Fruit fly (Drosophila melanogaster) whole organism, adult: ENCODE measurements around the gene CG42238.

Experiments
- CG11617 ChIP-seq: fragments of 200-800 bp; sonication (Bioruptor generic); optimal IDR thresholded peaks from 2 replicates; lab custom pipeline; 2017; ENCODE audit warnings: mild to moderate bottlenecking, missing biosample characterization, missing genetic modification reagents, missing genetic modification characterization
- CG12768 ChIP-seq: fragments of 200-800 bp; sonication (Bioruptor generic); optimal IDR thresholded peaks from 2 replicates; lab custom pipeline; 2017; ENCODE audit warnings: missing biosample characterization, missing genetic modification characterization, mild to moderate bottlenecking, moderate library complexity, missing genetic modification reagents
- CG14711 ChIP-seq: fragments of 200-800 bp; sonication (Bioruptor generic); optimal IDR thresholded peaks from 2 replicates; lab custom pipeline; 2018; ENCODE audit warnings: missing biosample characterization, mild to moderate bottlenecking, missing genetic modification characterization, moderate library complexity
- CG1620 ChIP-seq: fragments of 200-800 bp; sonication (Bioruptor generic); optimal IDR thresholded peaks from 2 replicates; lab custom pipeline; 2016; ENCODE audit warnings: missing biosample characterization, missing genetic modification characterization
- CG33017 ChIP-seq: fragments of 200-800 bp; sonication (Bioruptor generic); optimal IDR thresholded peaks from 2 replicates; lab custom pipeline; 2018; ENCODE audit warnings: missing biosample characterization, mild to moderate bottlenecking, missing genetic modification characterization, moderate library complexity
- CG5204 ChIP-seq: fragments of 200-800 bp; sonication (Bioruptor generic); optimal IDR thresholded peaks from 2 replicates; lab custom pipeline; 2016; ENCODE audit warnings: missing biosample characterization, missing genetic modification characterization
- CG7045 ChIP-seq: fragments of 200-800 bp; sonication (Bioruptor generic); optimal IDR thresholded peaks from 2 replicates; lab custom pipeline; 2017; ENCODE audit warnings: missing biosample characterization, mild to moderate bottlenecking, missing genetic modification characterization
- CG7101 ChIP-seq: fragments of 200-800 bp; sonication (Bioruptor generic); optimal IDR thresholded peaks from 2 replicates; lab custom pipeline; 2018; ENCODE audit warnings: missing biosample characterization, mild to moderate bottlenecking, missing genetic modification characterization, moderate library complexity
- Clk ChIP-seq: fragments of 200-800 bp; sonication (Bioruptor generic); optimal IDR thresholded peaks from 2 replicates; lab custom pipeline; 2017; ENCODE audit warnings: missing biosample characterization, missing genetic modification characterization
- Crg-1 ChIP-seq: fragments of 200-800 bp; sonication (Bioruptor generic); optimal IDR thresholded peaks from 2 replicates; lab custom pipeline; 2016; ENCODE audit warnings: missing biosample characterization, missing genetic modification characterization
- Hr96 ChIP-seq: fragments of 200-800 bp; sonication (Bioruptor generic); optimal IDR thresholded peaks from 2 replicates; lab custom pipeline; 2016; ENCODE audit warnings: missing biosample characterization, missing genetic modification characterization
- Mnt ChIP-seq: fragments of 200-800 bp; sonication (Bioruptor generic); optimal IDR thresholded peaks from 2 replicates; lab custom pipeline; 2016; ENCODE audit warnings: missing biosample characterization, mild to moderate bottlenecking, missing genetic modification characterization
- bab1 ChIP-seq: fragments of 200-800 bp; sonication (Bioruptor generic); optimal IDR thresholded peaks from 3 replicates; lab custom pipeline; 2019; ENCODE audit warnings: missing biosample characterization, mild to moderate bottlenecking, missing genetic modification characterization, moderate library complexity
- cic ChIP-seq: fragments of 200-800 bp; sonication (Bioruptor generic); optimal IDR thresholded peaks from 2 replicates; lab custom pipeline; 2017; ENCODE audit warnings: missing biosample characterization, mild to moderate bottlenecking, missing genetic modification characterization, moderate library complexity
- cnc ChIP-seq, 2 experiments: fragments of >200 bp; optimal IDR thresholded peaks; 2 replicates each; lab custom pipeline; 2017
- kay ChIP-seq: fragments of 200-800 bp; sonication (Bioruptor generic); peaks from one replicate; lab custom pipeline; 2016; ENCODE audit warnings: missing biosample characterization, missing genetic modification characterization, borderline replicate concordance
- ovo ChIP-seq: fragments of 200-800 bp; sonication (Bioruptor generic); optimal IDR thresholded peaks from 2 replicates; lab custom pipeline; 2016; ENCODE audit warnings: missing biosample characterization, missing genetic modification characterization
- pad ChIP-seq: fragments of 200-800 bp; sonication (Bioruptor generic); optimal IDR thresholded peaks from 3 replicates; lab custom pipeline; 2017; ENCODE audit warnings: missing biosample characterization, missing genetic modification characterization, mild to moderate bottlenecking, moderate library complexity, missing genetic modification reagents
- tj ChIP-seq: fragments of 200-800 bp; sonication (Bioruptor generic); optimal IDR thresholded peaks from 3 replicates; lab custom pipeline; 2017; ENCODE audit warnings: missing biosample characterization, mild to moderate bottlenecking, missing genetic modification characterization, moderate library complexity
- toe ChIP-seq: fragments of 200-800 bp; sonication (Bioruptor generic); optimal IDR thresholded peaks from 2 replicates; lab custom pipeline; 2016; ENCODE audit warnings: missing biosample characterization, missing genetic modification characterization

Gene CG42238

dm6 chr2L:21029154-21029553 lies 22.8 kb downstream of the CG42238 start:
- no peak for TF ChIP-seq CG1620 (GFP tag; lab: Kevin White, UChicago)
- no peak for TF ChIP-seq CG7045 (GFP tag; lab: Kevin White, UChicago)
- TF ChIP-seq CG33017 (tag; lab: Kevin White, UChicago) = no peak
- no peak for TF ChIP-seq toe (GFP tag; lab: Kevin White, UChicago)
- TF ChIP-seq tj = no peak
- no peak for TF ChIP-seq CG11617 (GFP tag; lab: Kevin White, UChicago)
- no peak for TF ChIP-seq Crg-1
- TF ChIP-seq CG12768 (GFP tag; lab: Kevin White, UChicago) = no peak
- no peak for TF ChIP-seq CG14711 (tag; lab: Kevin White, UChicago)
- no peak for TF ChIP-seq Mnt (GFP tag; lab: Kevin White, UChicago)
- no peak for TF ChIP-seq pad
- TF ChIP-seq Clk (GFP tag; lab: Kevin White, UChicago) = no peak
- no peak for TF ChIP-seq cic (GFP tag; lab: Kevin White, UChicago)
- TF ChIP-seq CG5204 (GFP tag; lab: Kevin White, UChicago) = no peak
- TF ChIP-seq cnc (optimal IDR thresholded peaks at IDR 0.05; lab: Kevin White, UChicago) = no peak
- no peak for TF ChIP-seq CG7101 (tag; lab: Kevin White, UChicago)

dm6 chr2L:21026597-21026996 lies 25.4 kb downstream of the CG42238 start:
- TF ChIP-seq cnc (optimal IDR thresholded peaks at IDR 0.05; lab: Kevin White, UChicago) (no peak), CG1620 (GFP tag; lab: Kevin White, UChicago) (no peak), kay (GFP tag; lab: Kevin White, UChicago) (no peak)

dm6 chr2L:21024006-21024687 lies 27.8 kb downstream of the CG42238 start:
- TF ChIP-seq Clk (GFP tag; lab: Kevin White, UChicago) (no peak), Crg-1 (no peak), CG14711 (tag; lab: Kevin White, UChicago) (no peak), CG33017 (tag; lab: Kevin White, UChicago) (no peak), CG12768 (GFP tag; lab: Kevin White, UChicago) (no peak), CG5204 (GFP tag; lab: Kevin White, UChicago) (no peak), Hr96 (GFP tag; lab: Kevin White, UChicago) (no peak), kay (GFP tag; lab: Kevin White, UChicago) (no peak), cnc (optimal IDR thresholded peaks at IDR 0.05; lab: Kevin White, UChicago) (no peak), tj (no peak)

- TF ChIP-seq CG7101 (tag; lab: Kevin White, UChicago) (no peak), Mnt (GFP tag; lab: Kevin White, UChicago) (no peak), CG12768 (GFP tag; lab: Kevin White, UChicago) (no peak), Clk (GFP tag; lab: Kevin White, UChicago) (no peak), cnc (optimal IDR thresholded peaks at IDR 0.05; lab: Kevin White, UChicago) (no peak), CG7045 (GFP tag; lab: Kevin White, UChicago) (no peak), CG11617 (GFP tag; lab: Kevin White, UChicago) (no peak), kay (GFP tag; lab: Kevin White, UChicago) (no peak), Hr96 (GFP tag; lab: Kevin White, UChicago) (no peak), CG5204 (GFP tag; lab: Kevin White, UChicago) (no peak), CG33017 (tag; lab: Kevin White, UChicago) (no peak), CG14711 (tag; lab: Kevin White, UChicago) (no peak), cic (GFP tag; lab: Kevin White, UChicago) (no peak), tj (no peak), CG1620 (GFP tag; lab: Kevin White, UChicago) (no peak), bab1 (GFP tag; lab: Kevin White, UChicago) (no peak), toe (GFP tag; lab: Kevin White, UChicago) (no peak), pad (no peak), Crg-1 (no peak), ovo (GFP tag; lab: Kevin White, UChicago) (no peak)
Measured at dm6 chr2L:21020015-21020414, 31.9 kb downstream of the CG42238 start.

- no peak for TF ChIP-seq Mnt (GFP tag; lab: Kevin White, UChicago)
- no peak for TF ChIP-seq CG11617 (GFP tag; lab: Kevin White, UChicago)
- TF ChIP-seq Hr96 (GFP tag; lab: Kevin White, UChicago) = no peak
- no peak for TF ChIP-seq toe (GFP tag; lab: Kevin White, UChicago)
- no peak for TF ChIP-seq CG33017 (tag; lab: Kevin White, UChicago)
- TF ChIP-seq CG14711 (tag; lab: Kevin White, UChicago) = no peak
- no peak for TF ChIP-seq CG5204 (GFP tag; lab: Kevin White, UChicago)
- TF ChIP-seq ovo (GFP tag; lab: Kevin White, UChicago) = no peak
- no peak for TF ChIP-seq pad
- no peak for TF ChIP-seq CG7101 (tag; lab: Kevin White, UChicago)
- no peak for TF ChIP-seq CG1620 (GFP tag; lab: Kevin White, UChicago)
- TF ChIP-seq Clk (GFP tag; lab: Kevin White, UChicago) = no peak
- no peak for TF ChIP-seq CG7045 (GFP tag; lab: Kevin White, UChicago)
- TF ChIP-seq kay (GFP tag; lab: Kevin White, UChicago) = no peak
- TF ChIP-seq cnc (optimal IDR thresholded peaks at IDR 0.05; lab: Kevin White, UChicago) = no peak
- no peak for TF ChIP-seq cic (GFP tag; lab: Kevin White, UChicago)
Measured at dm6 chr2L:21018644-21019043, 33.3 kb downstream of the CG42238 start.

- no peak for TF ChIP-seq CG14711 (tag; lab: Kevin White, UChicago)
- TF ChIP-seq Mnt (GFP tag; lab: Kevin White, UChicago) = no peak
- TF ChIP-seq tj = no peak
- no peak for TF ChIP-seq ovo (GFP tag; lab: Kevin White, UChicago)
- TF ChIP-seq CG11617 (GFP tag; lab: Kevin White, UChicago) = no peak
- TF ChIP-seq CG1620 (GFP tag; lab: Kevin White, UChicago) = no peak
- no peak for TF ChIP-seq cnc (optimal IDR thresholded peaks at IDR 0.05; lab: Kevin White, UChicago)
- no peak for TF ChIP-seq CG33017 (tag; lab: Kevin White, UChicago)
- TF ChIP-seq CG7045 (GFP tag; lab: Kevin White, UChicago) = no peak
- TF ChIP-seq bab1 (GFP tag; lab: Kevin White, UChicago) = no peak
Measured at dm6 chr2L:21016168-21016567, 35.8 kb downstream of the CG42238 start.
